Fruit fly (Drosophila melanogaster) whole organism, adult: ENCODE results near the gene Or33c.
A peak's percentile ranks its signal among the peaks of the same experiment; 100 is the strongest.

Source experiments
- CG11617 ChIP-seq: fragments of 200-800 bp; sonication (Bioruptor generic); optimal IDR thresholded peaks from 2 replicates; lab custom pipeline; 2017; ENCODE audit warnings: mild to moderate bottlenecking, missing biosample characterization, missing genetic modification reagents, missing genetic modification characterization
- CG12768 ChIP-seq: fragments of 200-800 bp; sonication (Bioruptor generic); optimal IDR thresholded peaks from 2 replicates; lab custom pipeline; 2017; ENCODE audit warnings: missing biosample characterization, missing genetic modification characterization, mild to moderate bottlenecking, moderate library complexity, missing genetic modification reagents
- CG14711 ChIP-seq: fragments of 200-800 bp; sonication (Bioruptor generic); optimal IDR thresholded peaks from 2 replicates; lab custom pipeline; 2018; ENCODE audit warnings: missing biosample characterization, mild to moderate bottlenecking, missing genetic modification characterization, moderate library complexity
- CG1620 ChIP-seq: fragments of 200-800 bp; sonication (Bioruptor generic); optimal IDR thresholded peaks from 2 replicates; lab custom pipeline; 2016; ENCODE audit warnings: missing biosample characterization, missing genetic modification characterization
- CG33017 ChIP-seq: fragments of 200-800 bp; sonication (Bioruptor generic); optimal IDR thresholded peaks from 2 replicates; lab custom pipeline; 2018; ENCODE audit warnings: missing biosample characterization, mild to moderate bottlenecking, missing genetic modification characterization, moderate library complexity
- CG5204 ChIP-seq: fragments of 200-800 bp; sonication (Bioruptor generic); optimal IDR thresholded peaks from 2 replicates; lab custom pipeline; 2016; ENCODE audit warnings: missing biosample characterization, missing genetic modification characterization
- CG7045 ChIP-seq: fragments of 200-800 bp; sonication (Bioruptor generic); optimal IDR thresholded peaks from 2 replicates; lab custom pipeline; 2017; ENCODE audit warnings: missing biosample characterization, mild to moderate bottlenecking, missing genetic modification characterization
- CG7101 ChIP-seq: fragments of 200-800 bp; sonication (Bioruptor generic); optimal IDR thresholded peaks from 2 replicates; lab custom pipeline; 2018; ENCODE audit warnings: missing biosample characterization, mild to moderate bottlenecking, missing genetic modification characterization, moderate library complexity
- Clk ChIP-seq: fragments of 200-800 bp; sonication (Bioruptor generic); optimal IDR thresholded peaks from 2 replicates; lab custom pipeline; 2017; ENCODE audit warnings: missing biosample characterization, missing genetic modification characterization
- Crg-1 ChIP-seq: fragments of 200-800 bp; sonication (Bioruptor generic); optimal IDR thresholded peaks from 2 replicates; lab custom pipeline; 2016; ENCODE audit warnings: missing biosample characterization, missing genetic modification characterization
- Hr96 ChIP-seq: fragments of 200-800 bp; sonication (Bioruptor generic); optimal IDR thresholded peaks from 2 replicates; lab custom pipeline; 2016; ENCODE audit warnings: missing biosample characterization, missing genetic modification characterization
- Mnt ChIP-seq: fragments of 200-800 bp; sonication (Bioruptor generic); optimal IDR thresholded peaks from 2 replicates; lab custom pipeline; 2016; ENCODE audit warnings: missing biosample characterization, mild to moderate bottlenecking, missing genetic modification characterization
- bab1 ChIP-seq: fragments of 200-800 bp; sonication (Bioruptor generic); optimal IDR thresholded peaks from 3 replicates; lab custom pipeline; 2019; ENCODE audit warnings: missing biosample characterization, mild to moderate bottlenecking, missing genetic modification characterization, moderate library complexity
- cic ChIP-seq: fragments of 200-800 bp; sonication (Bioruptor generic); optimal IDR thresholded peaks from 2 replicates; lab custom pipeline; 2017; ENCODE audit warnings: missing biosample characterization, mild to moderate bottlenecking, missing genetic modification characterization, moderate library complexity
- cnc ChIP-seq, 2 experiments: fragments of >200 bp; optimal IDR thresholded peaks; 2 replicates each; lab custom pipeline; 2017
- kay ChIP-seq: fragments of 200-800 bp; sonication (Bioruptor generic); peaks from one replicate; lab custom pipeline; 2016; ENCODE audit warnings: missing biosample characterization, missing genetic modification characterization, borderline replicate concordance
- ovo ChIP-seq: fragments of 200-800 bp; sonication (Bioruptor generic); optimal IDR thresholded peaks from 2 replicates; lab custom pipeline; 2016; ENCODE audit warnings: missing biosample characterization, missing genetic modification characterization
- pad ChIP-seq: fragments of 200-800 bp; sonication (Bioruptor generic); optimal IDR thresholded peaks from 3 replicates; lab custom pipeline; 2017; ENCODE audit warnings: missing biosample characterization, missing genetic modification characterization, mild to moderate bottlenecking, moderate library complexity, missing genetic modification reagents
- tj ChIP-seq: fragments of 200-800 bp; sonication (Bioruptor generic); optimal IDR thresholded peaks from 3 replicates; lab custom pipeline; 2017; ENCODE audit warnings: missing biosample characterization, mild to moderate bottlenecking, missing genetic modification characterization, moderate library complexity
- toe ChIP-seq: fragments of 200-800 bp; sonication (Bioruptor generic); optimal IDR thresholded peaks from 2 replicates; lab custom pipeline; 2016; ENCODE audit warnings: missing biosample characterization, missing genetic modification characterization

Gene Or33c

dm6 chr2L:11963422-11964322 is 25.9 kb downstream of the Or33c start:
- TF ChIP-seq cic (GFP tag; lab: Kevin White, UChicago) (no peak), pad (GFP tag; lab: Kevin White, UChicago) (no peak), kay (GFP tag; lab: Kevin White, UChicago) (peak; percentile 31), CG7045 (no peak), CG5204 (GFP tag; lab: Kevin White, UChicago) (no peak), tj (GFP tag; lab: Kevin White, UChicago) (peak; percentile 82)

dm6 chr2L:11965610-11966594 is 28.1 kb downstream of the Or33c start:
- no peak for TF ChIP-seq Crg-1 (GFP tag; lab: Kevin White, UChicago)
- TF ChIP-seq Mnt, result no peak
- no peak for TF ChIP-seq CG1620 (GFP tag; lab: Kevin White, UChicago)
- no peak for TF ChIP-seq pad (GFP tag; lab: Kevin White, UChicago)
- no peak for TF ChIP-seq bab1 (GFP tag; lab: Kevin White, UChicago)
- no peak for TF ChIP-seq CG12768 (GFP tag; lab: Kevin White, UChicago)
- no peak for TF ChIP-seq Clk (GFP tag; lab: Kevin White, UChicago)
- no peak for TF ChIP-seq cic (GFP tag; lab: Kevin White, UChicago)
- no peak for TF ChIP-seq CG14711 (tag; lab: Kevin White, UChicago)
- no peak for TF ChIP-seq CG7045
- TF ChIP-seq CG11617 (GFP tag; lab: Kevin White, UChicago), result no peak
- TF ChIP-seq CG5204 (GFP tag; lab: Kevin White, UChicago), result no peak
- TF ChIP-seq CG33017, result no peak
- no peak for TF ChIP-seq CG7101 (tag; lab: Kevin White, UChicago)

- TF ChIP-seq CG14711 (tag; lab: Kevin White, UChicago), result no peak
These were observed 31.0 kb downstream of the Or33c start for dm6 chr2L:11968581-11969272.

dm6 chr2L:11969424-11969823 is 31.7 kb downstream of the Or33c start:
- TF ChIP-seq CG5204 (GFP tag; lab: Kevin White, UChicago) (no peak), Crg-1 (GFP tag; lab: Kevin White, UChicago) (no peak), CG11617 (GFP tag; lab: Kevin White, UChicago) (no peak), CG14711 (tag; lab: Kevin White, UChicago) (no peak), pad (GFP tag; lab: Kevin White, UChicago) (no peak), cnc (optimal IDR thresholded peaks at IDR 0.05; lab: Kevin White, UChicago) (no peak), Hr96 (GFP tag; lab: Kevin White, UChicago) (no peak), CG33017 (no peak), CG1620 (GFP tag; lab: Kevin White, UChicago) (no peak), CG12768 (GFP tag; lab: Kevin White, UChicago) (no peak), CG7045 (no peak), bab1 (GFP tag; lab: Kevin White, UChicago) (no peak), tj (GFP tag; lab: Kevin White, UChicago) (no peak), toe (no peak), ovo (GFP tag; lab: Kevin White, UChicago) (no peak)

- no peak for TF ChIP-seq CG33017
- TF ChIP-seq kay (GFP tag; lab: Kevin White, UChicago), result peak; percentile 94
These were observed 32.6 kb downstream of the Or33c start for dm6 chr2L:11970343-11970742.

- TF ChIP-seq cnc (optimal IDR thresholded peaks at IDR 0.05; lab: Kevin White, UChicago) (no peak), CG5204 (GFP tag; lab: Kevin White, UChicago) (no peak), CG7101 (tag; lab: Kevin White, UChicago) (peak; percentile 11), Mnt (peak; percentile 64), CG1620 (GFP tag; lab: Kevin White, UChicago) (no peak), tj (GFP tag; lab: Kevin White, UChicago) (peak; percentile 66), Hr96 (GFP tag; lab: Kevin White, UChicago) (no peak), Crg-1 (GFP tag; lab: Kevin White, UChicago) (no peak), CG11617 (GFP tag; lab: Kevin White, UChicago) (peak; percentile 7), ovo (GFP tag; lab: Kevin White, UChicago) (peak; percentile 9), CG33017 (peak; percentile 45), CG12768 (GFP tag; lab: Kevin White, UChicago) (no peak), bab1 (GFP tag; lab: Kevin White, UChicago) (peak; percentile 22), kay (GFP tag; lab: Kevin White, UChicago) (peak; percentile 88), Clk (GFP tag; lab: Kevin White, UChicago) (no peak), cic (GFP tag; lab: Kevin White, UChicago) (peak; percentile 8), CG7045 (no peak), pad (GFP tag; lab: Kevin White, UChicago) (peak; percentile 75), toe (no peak)
These were observed 33.2 kb downstream of the Or33c start for dm6 chr2L:11970853-11971397.
